Worm (Caenorhabditis elegans) whole organism, mixed stage, embryonic: ENCODE measurements around the gene F33H12.7.

Experiments
- ces-1 ChIP-seq: fragments of 150-350 bp; optimal IDR thresholded peaks from 2 replicates; lab custom pipeline; 2014; ENCODE audit warnings: missing biosample characterization, missing genetic modification reagents, missing genetic modification characterization
- cnd-1 ChIP-seq: fragments of 200-800 bp; sonication (Bioruptor generic); optimal IDR thresholded peaks from 2 replicates; lab custom pipeline; 2018; ENCODE audit warnings: mild to moderate bottlenecking, missing genetic modification characterization, missing compliant biosample characterization
- ham-2 ChIP-seq: fragments of 200-800 bp; sonication (Bioruptor generic); optimal IDR thresholded peaks from 2 replicates; lab custom pipeline; 2018; ENCODE audit warnings: mild to moderate bottlenecking, missing genetic modification characterization, missing compliant biosample characterization
- nhr-12 ChIP-seq: fragments of 150-350 bp; optimal IDR thresholded peaks from 2 replicates; lab custom pipeline; 2014; ENCODE audit warnings: missing biosample characterization, missing genetic modification characterization
- nhr-237 ChIP-seq: fragments of 150-350 bp; optimal IDR thresholded peaks from 2 replicates; lab custom pipeline; 2014; ENCODE audit warnings: missing biosample characterization, missing genetic modification characterization
- pha-4 ChIP-seq: fragments of 150-350 bp; optimal IDR thresholded peaks from 2 replicates; lab custom pipeline; 2018; ENCODE audit warnings: missing biosample characterization, missing genetic modification reagents, missing genetic modification characterization
- sem-2 ChIP-seq: fragments of 200-800 bp; sonication (Bioruptor generic); optimal IDR thresholded peaks from 2 replicates; lab custom pipeline; 2018; ENCODE audit warnings: mild to moderate bottlenecking, missing genetic modification characterization, missing compliant biosample characterization
- snpc-4 ChIP-seq: fragments of 150-350 bp; optimal IDR thresholded peaks from 2 replicates; lab custom pipeline; 2014; ENCODE audit warnings: missing biosample characterization, missing genetic modification characterization
- unc-120 ChIP-seq: sonication (generic microtip); optimal IDR thresholded peaks from 2 replicates; lab custom pipeline; 2017; ENCODE audit warnings: missing genetic modification characterization, missing compliant biosample characterization; ENCODE audit not compliant: poor library complexity, severe bottlenecking
- zip-8 ChIP-seq: fragments of 150-350 bp; optimal IDR thresholded peaks from 2 replicates; lab custom pipeline; 2014; ENCODE audit warnings: missing biosample characterization, missing genetic modification characterization

ce11 chrII:2611009-2611408 lies 24.3 kb upstream of the F33H12.7 start:
- TF ChIP-seq pha-4 (tag; lab: Kevin White, UChicago) (no peak), nhr-237 (tag; lab: Kevin White, UChicago) (no peak), unc-120 (tag; lab: Kevin White, UChicago) (no peak), ham-2 (GFP tag; lab: Kevin White, UChicago) (no peak), zip-8 (tag; lab: Kevin White, UChicago) (no peak), snpc-4 (tag; lab: Kevin White, UChicago) (no peak), cnd-1 (tag; lab: Kevin White, UChicago) (no peak), nhr-12 (tag; lab: Kevin White, UChicago) (no peak), sem-2 (GFP tag; lab: Kevin White, UChicago) (no peak), ces-1 (GFP tag; lab: Kevin White, UChicago) (no peak)
